Fruit fly (Drosophila melanogaster): ENCODE measurements around the gene Ctps.

DNA sequence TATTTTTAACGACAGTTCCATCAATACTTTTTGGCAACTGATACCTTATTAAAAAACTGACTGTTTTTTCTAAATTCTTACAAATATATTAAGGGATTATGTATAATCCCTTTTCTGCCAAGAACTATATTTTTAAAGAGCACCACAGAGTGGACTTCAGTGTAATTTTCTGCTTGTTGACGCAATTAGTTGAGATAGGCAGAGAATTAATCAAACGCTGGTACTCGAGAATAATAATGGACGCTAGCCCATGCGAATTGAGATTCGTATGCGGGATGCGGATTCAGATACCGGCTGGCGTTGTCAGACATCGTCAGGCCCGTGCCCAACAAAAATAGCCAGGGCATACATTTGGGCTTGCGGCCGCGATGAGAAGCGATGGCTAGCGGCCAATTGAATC is 15.5 kb downstream of the Ctps start, which contains the start of gene CG13458:
- TF ChIP-seq EcR (GFP tag; optimal IDR thresholded peaks at IDR 0.05): no peak
- TF ChIP-seq Snoo (tag; optimal IDR thresholded peaks at IDR 0.05): no peak
- TF ChIP-seq gl (tag; optimal IDR thresholded peaks at IDR 0.05): no peak
- no peak for TF ChIP-seq Pif1B (GFP tag; optimal IDR thresholded peaks at IDR 0.05)
- no peak for TF ChIP-seq CG13204 (GFP tag; optimal IDR thresholded peaks at IDR 0.05)

Measured in whole organism, pupa.